Worm (Caenorhabditis elegans) whole organism, midembryonic: Measurements from ENCODE around the gene srlf-27.

ENCODE experiments used
- T22C8.4 ChIP-seq: fragments of 200-800 bp; sonication (Bioruptor generic); IDR thresholded peaks from 2 replicates; pipeline ENCODE4 v1.3.6; 2022; ENCODE audit warnings: missing genetic modification characterization, missing compliant biosample characterization
- cog-1 ChIP-seq: sonication (generic microtip); optimal IDR thresholded peaks from 2 replicates; lab custom pipeline; 2016; ENCODE audit warnings: missing genetic modification characterization, missing compliant biosample characterization
- flt-1 ChIP-seq: fragments of 200-800 bp; sonication (Bioruptor generic); IDR thresholded peaks from 2 replicates; pipeline ENCODE4 v1.3.6; 2022; ENCODE audit warnings: missing genetic modification characterization, missing compliant biosample characterization
- klf-2 ChIP-seq: fragments of 200-800 bp; sonication (Bioruptor generic); conservative IDR thresholded peaks from 2 replicates; pipeline ENCODE4 v1.3.6; 2022; ENCODE audit warnings: missing genetic modification reagents, missing genetic modification characterization, missing compliant biosample characterization
- med-1 ChIP-seq: sonication (generic microtip); optimal IDR thresholded peaks from 2 replicates; lab custom pipeline; 2017; ENCODE audit warnings: missing genetic modification characterization, mild to moderate bottlenecking, missing compliant biosample characterization, antibody characterized with exemption, missing genetic modification reagents; ENCODE audit not compliant: insufficient read depth
- ref-1 ChIP-seq: fragments of 200-800 bp; sonication (Bioruptor generic); conservative IDR thresholded peaks from 2 replicates; pipeline ENCODE4 v1.3.6; 2022; ENCODE audit warnings: missing genetic modification reagents, missing genetic modification characterization, missing compliant biosample characterization
- tab-1 ChIP-seq: fragments of 200-800 bp; sonication (Bioruptor generic); IDR thresholded peaks from 2 replicates; pipeline ENCODE4 v1.3.6; 2022; ENCODE audit warnings: missing genetic modification characterization, missing compliant biosample characterization
- ztf-23 ChIP-seq: fragments of 200-800 bp; sonication (Bioruptor generic); IDR thresholded peaks from 2 replicates; pipeline ENCODE4 v1.3.6; 2022; ENCODE audit warnings: missing genetic modification reagents, missing genetic modification characterization, missing compliant biosample characterization
- ztf-29 ChIP-seq: fragments of 200-800 bp; sonication (Bioruptor generic); IDR thresholded peaks from 2 replicates; pipeline ENCODE4 v1.3.6; 2022; ENCODE audit warnings: missing genetic modification reagents, missing genetic modification characterization, missing compliant biosample characterization

DNA sequence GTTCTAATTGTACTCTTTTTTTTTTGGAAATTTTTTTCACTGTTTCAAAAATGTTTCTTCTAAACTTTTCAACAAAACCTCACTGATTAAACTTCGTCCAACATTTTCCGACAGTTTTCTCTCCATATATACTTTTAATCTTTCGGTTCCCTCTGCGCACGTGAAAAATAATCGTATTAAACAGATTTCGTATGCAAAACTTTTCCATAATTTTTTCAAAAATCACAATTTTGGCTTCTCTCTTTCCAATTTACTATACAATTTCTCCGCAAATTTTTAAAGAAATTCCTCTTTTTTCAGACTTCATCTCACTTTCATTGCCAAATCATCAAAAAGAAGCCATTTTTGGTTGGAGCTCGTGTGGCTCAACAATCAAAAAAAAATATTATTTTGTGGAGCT is 21.2 kb upstream of the srlf-27 start, which contains the start of gene dmd-6:
- TF ChIP-seq med-1 (no peak), T22C8.4 (GFP tag; lab: Robert Waterston, UW) (no peak), cog-1 (tag; lab: Kevin White, UChicago) (no peak), klf-2 (GFP tag; lab: Robert Waterston, UW) (no peak), ztf-23 (no peak), flt-1 (GFP tag; lab: Robert Waterston, UW) (no peak), tab-1 (GFP tag; lab: Robert Waterston, UW) (no peak), ref-1 (GFP tag; lab: Robert Waterston, UW) (no peak), ztf-29 (GFP tag; lab: Robert Waterston, UW) (no peak)
